Worm (Caenorhabditis elegans): Measurements from ENCODE around the gene Y97E10AR.1.

The Y97E10AR.1 gene

DNA sequence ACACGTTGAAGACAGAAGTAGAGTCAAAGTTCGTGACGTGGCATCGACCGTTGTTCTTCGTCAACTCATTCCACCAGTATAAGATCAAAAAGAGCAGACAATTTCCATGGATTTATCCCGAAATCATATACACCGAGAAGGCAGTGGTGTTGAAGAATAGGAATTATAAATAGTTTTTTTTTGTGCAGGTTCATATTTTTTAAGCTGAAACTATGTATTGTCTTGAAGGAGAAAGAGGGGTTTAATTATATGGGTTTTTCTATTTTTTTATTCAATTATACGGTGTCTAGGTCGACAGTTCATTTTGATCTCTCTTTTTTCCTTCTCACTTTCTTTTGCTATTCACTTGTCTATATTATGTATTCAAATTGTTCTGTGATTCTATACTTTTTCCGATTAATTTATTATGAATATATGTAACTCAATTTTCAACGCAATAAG, 37.8 kb downstream of the Y97E10AR.1 start (continued):
- TF ChIP-seq hmg-1.2 (GFP tag; IDR thresholded peaks at IDR 0.05), result 0 out of 2 replicates have a peak, but pooled peaks have one; percentile 15
- TF ChIP-seq ztf-25 (GFP tag; IDR thresholded peaks at IDR 0.05), result no peak
- no peak for TF ChIP-seq T26A5.8 (tag; optimal IDR thresholded peaks at IDR 0.05)
- TF ChIP-seq B0019.2 (GFP tag; conservative IDR thresholded peaks at IDR 0.05), result no peak
- TF ChIP-seq Y67H2A.10 (GFP tag; conservative IDR thresholded peaks at IDR 0.05), result no peak
- 0 out of 2 replicates have a peak, but pooled peaks have one; percentile 33 for TF ChIP-seq Y53G8AR.9 (GFP tag; conservative IDR thresholded peaks at IDR 0.05)
- no peak for TF ChIP-seq xnd-1 (tag; optimal IDR thresholded peaks at IDR 0.05)
- no peak for TF ChIP-seq attf-3 (GFP tag; conservative IDR thresholded peaks at IDR 0.05)
- TF ChIP-seq nfyb-1 (GFP tag; IDR thresholded peaks at IDR 0.05), result 0 out of 2 replicates have a peak, but pooled peaks have one; percentile 48
- no peak for TF ChIP-seq snpc-4 (GFP tag; optimal IDR thresholded peaks at IDR 0.05)
- no peak for TF ChIP-seq snpc-4 (tag; optimal IDR thresholded peaks at IDR 0.05)
- TF ChIP-seq B0035.1 (tag; optimal IDR thresholded peaks at IDR 0.05), result peak; percentile 42
- no peak for TF ChIP-seq nhr-80 (tag; optimal IDR thresholded peaks at IDR 0.05)
- no peak for TF ChIP-seq B0261.1 (tag; optimal IDR thresholded peaks at IDR 0.05)
- TF ChIP-seq ama-1 (optimal IDR thresholded peaks at IDR 0.05), result peak; percentile 14
- TF ChIP-seq ama-1 (GFP tag; optimal IDR thresholded peaks at IDR 0.05), result no peak
- no peak for TF ChIP-seq aptf-2 (GFP tag; conservative IDR thresholded peaks at IDR 0.05)
- TF ChIP-seq nhr-179 (tag; optimal IDR thresholded peaks at IDR 0.05), result no peak
- no peak for TF ChIP-seq attf-5 (GFP tag; optimal IDR thresholded peaks at IDR 0.05)
- TF ChIP-seq hlh-26 (GFP tag; conservative IDR thresholded peaks at IDR 0.05), result no peak
- TF ChIP-seq him-1 (tag; optimal IDR thresholded peaks at IDR 0.05), result no peak
- no peak for TF ChIP-seq somi-1 (GFP tag; optimal IDR thresholded peaks at IDR 0.05)
- no peak for TF ChIP-seq egl-44 (GFP tag; IDR thresholded peaks at IDR 0.05)
- TF ChIP-seq nhr-120 (GFP tag; IDR thresholded peaks at IDR 0.05), result no peak
- TF ChIP-seq mxl-1 (tag; optimal IDR thresholded peaks at IDR 0.05), result no peak
- peak; percentile 3 for TF ChIP-seq atf-7 (tag; optimal IDR thresholded peaks at IDR 0.05)
- TF ChIP-seq ceh-91 (GFP tag; IDR thresholded peaks at IDR 0.05), result no peak
- no peak for TF ChIP-seq rec-8 (tag; optimal IDR thresholded peaks at IDR 0.05)
- TF ChIP-seq gei-17 (GFP tag; optimal IDR thresholded peaks at IDR 0.05), result peak; percentile 28
- no peak for TF ChIP-seq egl-18 (GFP tag; IDR thresholded peaks at IDR 0.05)
- no peak for TF ChIP-seq efl-1 (GFP tag; optimal IDR thresholded peaks at IDR 0.05)
- 0 out of 2 replicates have a peak, but pooled peaks have one; percentile 5 for TF ChIP-seq Y95B8A.8 (GFP tag; IDR thresholded peaks at IDR 0.05)

- TF ChIP-seq hmg-20 (GFP tag; IDR thresholded peaks at IDR 0.05), result no peak
- no peak for TF ChIP-seq ama-1 (optimal IDR thresholded peaks at IDR 0.05)
- TF ChIP-seq ama-1 (GFP tag; optimal IDR thresholded peaks at IDR 0.05), result no peak
- no peak for TF ChIP-seq athp-1 (tag; optimal IDR thresholded peaks at IDR 0.05)
- TF ChIP-seq F39B2.1 (GFP tag; IDR thresholded peaks at IDR 0.05), result no peak
- 0 out of 2 replicates have a peak, but pooled peaks have one; percentile 10 for TF ChIP-seq Y56A3A.18 (GFP tag; IDR thresholded peaks at IDR 0.05)
- TF ChIP-seq nfyb-1 (GFP tag; IDR thresholded peaks at IDR 0.05), result no peak
- TF ChIP-seq F22D6.2 (tag; optimal IDR thresholded peaks at IDR 0.05), result no peak
- no peak for TF ChIP-seq let-607 (tag; optimal IDR thresholded peaks at IDR 0.05)
Measured at ce11 chrV:8039606-8040005, 38.3 kb downstream of the Y97E10AR.1 start.

Data from whole organism, young adult.